Fruit fly (Drosophila melanogaster): ENCODE results near the gene Nsf2.

DNA sequence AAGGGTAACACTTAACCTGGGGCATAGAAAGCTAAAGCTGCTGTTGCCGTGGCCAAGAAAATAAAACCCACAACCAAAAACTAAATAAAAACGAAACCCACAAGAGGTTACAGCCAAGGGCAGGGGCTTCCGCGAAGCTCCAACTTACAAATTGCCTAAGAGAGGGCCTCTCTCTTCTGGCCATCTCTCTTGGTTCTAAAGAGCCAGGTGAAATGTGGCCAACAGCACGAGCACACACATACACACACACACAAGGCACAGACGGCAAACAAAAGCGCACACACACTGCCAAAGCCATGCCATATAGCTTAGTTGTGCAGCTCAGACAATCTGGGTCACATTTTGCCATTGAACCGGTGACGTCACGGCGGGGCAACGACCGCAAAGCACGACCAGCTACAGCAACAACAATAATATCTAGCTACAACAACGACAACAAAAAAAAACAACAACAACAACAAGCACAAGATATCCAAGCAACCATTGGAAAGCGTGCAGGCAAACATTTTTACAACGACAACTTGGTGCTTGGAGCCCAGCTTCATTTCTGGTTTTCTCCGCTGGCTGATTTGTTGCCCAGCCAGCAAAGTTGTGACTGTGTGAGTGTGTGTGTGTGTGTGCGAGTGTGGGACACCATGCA lies 41.1 kb downstream of the Nsf2 start:
- TF ChIP-seq rgr (GFP tag; optimal IDR thresholded peaks at IDR 0.05) (no peak), pan (optimal IDR thresholded peaks at IDR 0.05) (no peak), Dfd (GFP tag; optimal IDR thresholded peaks at IDR 0.05) (no peak), Dif (GFP tag; optimal IDR thresholded peaks at IDR 0.05; ENCODE audit: partially characterized antibody) (no peak), br (GFP tag; optimal IDR thresholded peaks at IDR 0.05) (no peak), lola (GFP tag; optimal IDR thresholded peaks at IDR 0.05) (no peak)

Data from whole organism, wandering third instar larva.